ENCODE assay signal across 1 worm cellular context in the genomic region with DNA sequence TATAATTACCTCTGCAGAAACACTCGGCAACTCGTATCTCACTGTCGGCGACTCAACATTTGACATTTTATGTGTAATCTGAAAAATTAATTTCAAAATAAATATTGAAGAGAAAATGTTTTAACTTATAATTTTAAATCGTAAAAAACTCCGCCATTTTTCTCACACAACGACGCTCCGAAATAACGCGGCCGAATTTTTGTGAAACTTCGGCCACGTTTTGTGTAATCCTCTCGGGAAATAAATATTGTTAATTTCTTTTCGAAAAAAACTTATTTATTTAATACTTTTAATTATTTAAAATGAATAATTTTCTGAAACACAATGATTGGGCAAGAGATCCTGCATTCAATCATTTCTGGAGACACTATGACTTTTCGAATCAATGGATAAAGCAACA.
TF ChIP-seq lines count a peak whose summit lies in the region.

A gene (minus strand): TSS at position 86 of the 400 bp plus-strand sequence.
A gene (plus strand): TSS at position 237 of the 400 bp plus-strand sequence.

TF ChIP-seq in whole organism, L4 larva, 104 proteins besides CTCF, POLR2A, EP300 and RAD21 (continued from another document):
- TF ChIP-seq pqm-1 (tag; optimal IDR thresholded peaks at IDR 0.05; lab: Kevin White, UChicago), result peak; percentile 25
- no peak for TF ChIP-seq ceh-62 (tag; optimal IDR thresholded peaks at IDR 0.05; lab: Kevin White, UChicago)
- peak; percentile 70 for TF ChIP-seq ztf-7 (tag; optimal IDR thresholded peaks at IDR 0.05; lab: Kevin White, UChicago)
- TF ChIP-seq lin-39 (tag; optimal IDR thresholded peaks at IDR 0.05; lab: Kevin White, UChicago), result no peak
- no peak for TF ChIP-seq snpc-4 (tag; optimal IDR thresholded peaks at IDR 0.05; lab: Kevin White, UChicago)
- TF ChIP-seq nhr-111 (GFP tag; optimal IDR thresholded peaks at IDR 0.05; lab: Kevin White, UChicago), result no peak
- 0 out of 2 replicates have a peak, but pooled peaks have one; percentile 28 for TF ChIP-seq ceh-20 (GFP tag; IDR thresholded peaks at IDR 0.05; lab: Robert Waterston, UW)
- no peak for TF ChIP-seq zip-2 (tag; optimal IDR thresholded peaks at IDR 0.05; lab: Kevin White, UChicago)
- 0 out of 2 replicates have a peak, but pooled peaks have one; percentile 10 for TF ChIP-seq tag-97 (GFP tag; IDR thresholded peaks at IDR 0.05; lab: Robert Waterston, UW)
- TF ChIP-seq D1046.2 (GFP tag; IDR thresholded peaks at IDR 0.05; lab: Robert Waterston, UW), result peak; percentile 60; the same call in 1 of the 2 replicates
- TF ChIP-seq attf-4 (tag; optimal IDR thresholded peaks at IDR 0.05; lab: Kevin White, UChicago), result no peak
- TF ChIP-seq dve-1 (tag; optimal IDR thresholded peaks at IDR 0.05; lab: Kevin White, UChicago; ENCODE audit: insufficient read depth), result peak; percentile 86
- TF ChIP-seq F26F4.8 (GFP tag; conservative IDR thresholded peaks at IDR 0.05; lab: Robert Waterston, UW), result no peak
- peak; percentile 60; the same call in 1 of the 2 replicates for TF ChIP-seq zfp-3 (GFP tag; conservative IDR thresholded peaks at IDR 0.05; lab: Robert Waterston, UW)
- peak in 1 of 2 experiments; percentile 61; a peak in 1 of 4 replicates for TF ChIP-seq madf-5 (GFP tag; IDR thresholded peaks at IDR 0.05; lab: Robert Waterston, UW)
- TF ChIP-seq T26A8.4 (GFP tag; IDR thresholded peaks at IDR 0.05; lab: Robert Waterston, UW), result no peak; the same call in 1 of the 2 replicates
- no peak for TF ChIP-seq unc-39 (tag; optimal IDR thresholded peaks at IDR 0.05; lab: Kevin White, UChicago)
- no peak for TF ChIP-seq nhr-11 (tag; optimal IDR thresholded peaks at IDR 0.05; lab: Kevin White, UChicago)
- 0 out of 2 replicates have a peak, but pooled peaks have one; percentile 7 for TF ChIP-seq daf-19 (GFP tag; conservative IDR thresholded peaks at IDR 0.05; lab: Robert Waterston, UW)
- TF ChIP-seq skn-1 (tag; optimal IDR thresholded peaks at IDR 0.05; lab: Kevin White, UChicago), result no peak
- TF ChIP-seq ama-1 (optimal IDR thresholded peaks at IDR 0.05; lab: Kevin White, UChicago), result no peak
- TF ChIP-seq lin-1 (GFP tag; IDR thresholded peaks at IDR 0.05; lab: Robert Waterston, UW), result peak; percentile 71; the same call in 1 of the 2 replicates
- TF ChIP-seq zag-1 (tag; optimal IDR thresholded peaks at IDR 0.05; lab: Kevin White, UChicago), result no peak
- TF ChIP-seq mep-1 (tag; optimal IDR thresholded peaks at IDR 0.05; lab: Kevin White, UChicago), result peak; percentile 87
- peak; percentile 27 for TF ChIP-seq lin-13 (GFP tag; optimal IDR thresholded peaks at IDR 0.05; lab: Kevin White, UChicago)
- TF ChIP-seq set-16 (GFP tag; IDR thresholded peaks at IDR 0.05; lab: Robert Waterston, UW), result no peak
- peak; percentile 76 for TF ChIP-seq rbr-2 (tag; optimal IDR thresholded peaks at IDR 0.05; lab: Kevin White, UChicago)
- no peak for TF ChIP-seq ZK546.5 (tag; optimal IDR thresholded peaks at IDR 0.05; lab: Kevin White, UChicago)
- TF ChIP-seq egl-27 (tag; optimal IDR thresholded peaks at IDR 0.05; lab: Kevin White, UChicago), result no peak
